Worm (Caenorhabditis elegans): ENCODE results near the gene Y54G2A.45.

Y54G2A.45 gene

ce11 chrIV:2809208-2809607 is 3.6 kb downstream of the Y54G2A.45 start, which contains the start of gene Y54G2A.76:
TSS of gene Y54G2A.76 (plus strand) at chrIV:2809410.
- no peak for TF ChIP-seq ztf-23 (GFP tag; IDR thresholded peaks at IDR 0.05)
- no peak for TF ChIP-seq ztf-29 (GFP tag; IDR thresholded peaks at IDR 0.05)
- TF ChIP-seq tab-1 (GFP tag; IDR thresholded peaks at IDR 0.05), result no peak
- TF ChIP-seq T22C8.4 (GFP tag; IDR thresholded peaks at IDR 0.05), result no peak
- no peak for TF ChIP-seq flt-1 (GFP tag; IDR thresholded peaks at IDR 0.05)
- no peak for TF ChIP-seq klf-2 (GFP tag; conservative IDR thresholded peaks at IDR 0.05)
- no peak for TF ChIP-seq med-1 (GFP tag; optimal IDR thresholded peaks at IDR 0.05; ENCODE audit: insufficient read depth)
- TF ChIP-seq ref-1 (GFP tag; conservative IDR thresholded peaks at IDR 0.05), result no peak
- no peak for TF ChIP-seq cog-1 (tag; optimal IDR thresholded peaks at IDR 0.05)

- TF ChIP-seq ztf-29 (GFP tag; IDR thresholded peaks at IDR 0.05) (no peak), ztf-23 (GFP tag; IDR thresholded peaks at IDR 0.05) (no peak), flt-1 (GFP tag; IDR thresholded peaks at IDR 0.05) (0 out of 2 replicates have a peak, but pooled peaks have one; percentile 35), T22C8.4 (GFP tag; IDR thresholded peaks at IDR 0.05) (no peak), klf-2 (GFP tag; conservative IDR thresholded peaks at IDR 0.05) (no peak)
These were observed 11.4 kb downstream of the Y54G2A.45 start for ce11 chrIV:2817038-2817437.

- TF ChIP-seq tab-1 (GFP tag; IDR thresholded peaks at IDR 0.05) (no peak), T22C8.4 (GFP tag; IDR thresholded peaks at IDR 0.05) (no peak), ztf-29 (GFP tag; IDR thresholded peaks at IDR 0.05) (no peak), ref-1 (GFP tag; conservative IDR thresholded peaks at IDR 0.05) (no peak), flt-1 (GFP tag; IDR thresholded peaks at IDR 0.05) (no peak), med-1 (GFP tag; optimal IDR thresholded peaks at IDR 0.05; ENCODE audit: insufficient read depth) (no peak), cog-1 (tag; optimal IDR thresholded peaks at IDR 0.05) (no peak), ztf-23 (GFP tag; IDR thresholded peaks at IDR 0.05) (no peak), klf-2 (GFP tag; conservative IDR thresholded peaks at IDR 0.05) (no peak)
These were observed 14.0 kb downstream of the Y54G2A.45 start, which contains the start of gene Y54G2A.13 for ce11 chrIV:2819633-2820032. TSS of gene Y54G2A.13 (minus strand) at chrIV:2819733.

- TF ChIP-seq ref-1 (GFP tag; conservative IDR thresholded peaks at IDR 0.05) (no peak), ztf-29 (GFP tag; IDR thresholded peaks at IDR 0.05) (no peak), flt-1 (GFP tag; IDR thresholded peaks at IDR 0.05) (no peak), med-1 (GFP tag; optimal IDR thresholded peaks at IDR 0.05; ENCODE audit: insufficient read depth) (no peak), T22C8.4 (GFP tag; IDR thresholded peaks at IDR 0.05) (no peak), cog-1 (tag; optimal IDR thresholded peaks at IDR 0.05) (no peak), tab-1 (GFP tag; IDR thresholded peaks at IDR 0.05) (no peak), klf-2 (GFP tag; conservative IDR thresholded peaks at IDR 0.05) (no peak), ztf-23 (GFP tag; IDR thresholded peaks at IDR 0.05) (no peak)
These were observed 14.8 kb downstream of the Y54G2A.45 start, which contains the start of gene Y54G2A.37 for ce11 chrIV:2820408-2820807. TSS of gene Y54G2A.37 (plus strand) at chrIV:2820708.

- TF ChIP-seq tab-1 (GFP tag; IDR thresholded peaks at IDR 0.05) (no peak), ztf-29 (GFP tag; IDR thresholded peaks at IDR 0.05) (no peak), cog-1 (tag; optimal IDR thresholded peaks at IDR 0.05) (no peak), klf-2 (GFP tag; conservative IDR thresholded peaks at IDR 0.05) (no peak), ztf-23 (GFP tag; IDR thresholded peaks at IDR 0.05) (no peak), ref-1 (GFP tag; conservative IDR thresholded peaks at IDR 0.05) (no peak), flt-1 (GFP tag; IDR thresholded peaks at IDR 0.05) (no peak), T22C8.4 (GFP tag; IDR thresholded peaks at IDR 0.05) (no peak), med-1 (GFP tag; optimal IDR thresholded peaks at IDR 0.05; ENCODE audit: insufficient read depth) (no peak)
These were observed 17.8 kb downstream of the Y54G2A.45 start, which contains the start of gene clec-80 for ce11 chrIV:2823446-2823845. TSS of gene clec-80 (plus strand) at chrIV:2823746.

- TF ChIP-seq T22C8.4 (GFP tag; IDR thresholded peaks at IDR 0.05) (no peak), cog-1 (tag; optimal IDR thresholded peaks at IDR 0.05) (no peak), ref-1 (GFP tag; conservative IDR thresholded peaks at IDR 0.05) (no peak), ztf-29 (GFP tag; IDR thresholded peaks at IDR 0.05) (no peak), tab-1 (GFP tag; IDR thresholded peaks at IDR 0.05) (no peak), klf-2 (GFP tag; conservative IDR thresholded peaks at IDR 0.05) (no peak)
These were observed 19.9 kb downstream of the Y54G2A.45 start for ce11 chrIV:2825460-2826103.

ce11 chrIV:2826335-2826734 is 20.7 kb downstream of the Y54G2A.45 start:
- TF ChIP-seq cog-1 (tag; optimal IDR thresholded peaks at IDR 0.05), result no peak
- TF ChIP-seq med-1 (GFP tag; optimal IDR thresholded peaks at IDR 0.05; ENCODE audit: insufficient read depth), result no peak
- TF ChIP-seq ref-1 (GFP tag; conservative IDR thresholded peaks at IDR 0.05), result no peak

- no peak for TF ChIP-seq flt-1 (GFP tag; IDR thresholded peaks at IDR 0.05)
- TF ChIP-seq cog-1 (tag; optimal IDR thresholded peaks at IDR 0.05), result no peak
- TF ChIP-seq ztf-29 (GFP tag; IDR thresholded peaks at IDR 0.05), result no peak
- no peak for TF ChIP-seq T22C8.4 (GFP tag; IDR thresholded peaks at IDR 0.05)
- no peak for TF ChIP-seq ref-1 (GFP tag; conservative IDR thresholded peaks at IDR 0.05)
- no peak for TF ChIP-seq tab-1 (GFP tag; IDR thresholded peaks at IDR 0.05)
- TF ChIP-seq ztf-23 (GFP tag; IDR thresholded peaks at IDR 0.05), result no peak
- no peak for TF ChIP-seq klf-2 (GFP tag; conservative IDR thresholded peaks at IDR 0.05)
- no peak for TF ChIP-seq med-1 (GFP tag; optimal IDR thresholded peaks at IDR 0.05; ENCODE audit: insufficient read depth)
These were observed 26.9 kb downstream of the Y54G2A.45 start, which contains the start of the genes Y54G2A.48 and pudl-1 for ce11 chrIV:2832587-2832986. TSS of gene Y54G2A.48 (minus strand) at chrIV:2832687. TSS of gene pudl-1 (plus strand) at chrIV:2832906.

ce11 chrIV:2834516-2834915 is 28.9 kb downstream of the Y54G2A.45 start, which contains the start of gene pudl-2:
TSS of gene pudl-2 (plus strand) at chrIV:2834816.
- TF ChIP-seq ref-1 (GFP tag; conservative IDR thresholded peaks at IDR 0.05) (no peak), cog-1 (tag; optimal IDR thresholded peaks at IDR 0.05) (no peak)

ce11 chrIV:2835364-2835763 is 29.7 kb downstream of the Y54G2A.45 start, which contains the start of gene clec-82:
TSS of gene clec-82 (plus strand) at chrIV:2835664.
- TF ChIP-seq tab-1 (GFP tag; IDR thresholded peaks at IDR 0.05) (no peak), T22C8.4 (GFP tag; IDR thresholded peaks at IDR 0.05) (no peak), klf-2 (GFP tag; conservative IDR thresholded peaks at IDR 0.05) (no peak), ztf-23 (GFP tag; IDR thresholded peaks at IDR 0.05) (no peak), ztf-29 (GFP tag; IDR thresholded peaks at IDR 0.05) (no peak), cog-1 (tag; optimal IDR thresholded peaks at IDR 0.05) (no peak), ref-1 (GFP tag; conservative IDR thresholded peaks at IDR 0.05) (no peak), flt-1 (GFP tag; IDR thresholded peaks at IDR 0.05) (no peak), med-1 (GFP tag; optimal IDR thresholded peaks at IDR 0.05; ENCODE audit: insufficient read depth) (no peak)
